Worm (Caenorhabditis elegans) whole organism, L1 larva: ENCODE measurements around the gene clec-161.

Experiments
- ces-1 ChIP-seq: fragments of 150-350 bp; optimal IDR thresholded peaks from 2 replicates; lab custom pipeline; 2014; ENCODE audit warnings: missing biosample characterization, missing genetic modification reagents, missing genetic modification characterization
- lir-3 ChIP-seq: sonication (generic microtip); optimal IDR thresholded peaks from 2 replicates; lab custom pipeline; 2016; ENCODE audit warnings: mild to moderate bottlenecking, missing genetic modification characterization, moderate library complexity, missing compliant biosample characterization; ENCODE audit not compliant: poor library complexity
- nhr-76 ChIP-seq: sonication (generic microtip); optimal IDR thresholded peaks from 2 replicates; lab custom pipeline; 2017; ENCODE audit warnings: missing biosample characterization, missing genetic modification characterization
- nhr-84 ChIP-seq: sonication (generic microtip); optimal IDR thresholded peaks from 2 replicates; lab custom pipeline; 2017; ENCODE audit warnings: missing biosample characterization, missing genetic modification characterization
- pqm-1 ChIP-seq: sonication (generic microtip); optimal IDR thresholded peaks from 3 replicates; lab custom pipeline; 2017; ENCODE audit warnings: missing biosample characterization, missing genetic modification characterization
- skn-1 ChIP-seq: fragments of 150-350 bp; optimal IDR thresholded peaks from 2 replicates; lab custom pipeline; 2014; ENCODE audit warnings: missing biosample characterization, missing genetic modification characterization
- snpc-4 ChIP-seq: fragments of 150-350 bp; optimal IDR thresholded peaks from 2 replicates; lab custom pipeline; 2014; ENCODE audit warnings: missing biosample characterization, missing genetic modification characterization
- sox-4 ChIP-seq: sonication (generic microtip); optimal IDR thresholded peaks from 2 replicates; lab custom pipeline; 2016; ENCODE audit warnings: missing genetic modification characterization, missing compliant biosample characterization
- ztf-4 ChIP-seq: fragments of 150-350 bp; optimal IDR thresholded peaks from 2 replicates; lab custom pipeline; 2014; ENCODE audit warnings: missing biosample characterization, missing genetic modification characterization

DNA sequence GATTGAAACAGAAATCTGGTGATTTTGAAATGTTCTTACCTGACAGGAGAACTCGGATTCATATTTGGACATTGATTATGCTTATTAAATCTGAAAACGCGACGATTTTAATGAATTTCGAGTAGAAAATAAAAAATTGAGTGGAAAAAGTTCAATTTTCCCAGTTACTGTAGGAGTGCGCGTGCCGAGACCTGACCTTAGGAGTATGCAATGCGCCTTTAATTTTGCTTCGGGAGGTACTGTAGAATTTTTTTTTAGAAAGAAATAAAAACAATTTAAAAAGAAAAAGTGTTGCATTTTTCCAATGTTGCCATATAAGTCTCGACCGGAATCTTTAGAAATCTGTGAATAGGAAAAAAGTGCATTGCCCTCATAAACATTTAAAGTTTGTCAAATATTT is 42.6 kb downstream of the clec-161 start, which contains the start of gene C48B4.11:
- no peak for TF ChIP-seq sox-4 (tag; lab: Kevin White, UChicago)
- TF ChIP-seq ztf-4 = no peak
- TF ChIP-seq skn-1 = no peak
- no peak for TF ChIP-seq lir-3
- TF ChIP-seq nhr-84 (tag; lab: Kevin White, UChicago) = no peak
- TF ChIP-seq ces-1 (GFP tag; lab: Kevin White, UChicago) = no peak
- TF ChIP-seq pqm-1 (tag; lab: Kevin White, UChicago) = no peak
- TF ChIP-seq snpc-4 (tag; lab: Kevin White, UChicago) = no peak
- TF ChIP-seq nhr-76 = no peak
